Worm (Caenorhabditis elegans) whole organism, L2 larva: ENCODE data around the gene C06H5.8.

Experiments used
- F13H6.1 ChIP-seq: sonication (generic microtip); optimal IDR thresholded peaks from 2 replicates; lab custom pipeline; 2016; ENCODE audit warnings: missing genetic modification characterization, missing compliant biosample characterization
- R02D3.7 ChIP-seq: fragments of 150-350 bp; optimal IDR thresholded peaks from 2 replicates; lab custom pipeline; 2014; ENCODE audit warnings: missing biosample characterization, missing genetic modification characterization
- ZK546.5 ChIP-seq: sonication (generic microtip); optimal IDR thresholded peaks from 2 replicates; lab custom pipeline; 2017; ENCODE audit warnings: missing biosample characterization, missing genetic modification characterization
- alr-1 ChIP-seq: fragments of 150-350 bp; optimal IDR thresholded peaks from 2 replicates; lab custom pipeline; 2014; ENCODE audit warnings: missing biosample characterization, missing genetic modification characterization
- aly-2 ChIP-seq: fragments of 150-350 bp; optimal IDR thresholded peaks from 2 replicates; lab custom pipeline; 2014; ENCODE audit warnings: missing biosample characterization, missing genetic modification characterization
- ama-1 ChIP-seq: fragments of 150-350 bp; optimal IDR thresholded peaks from 2 replicates; lab custom pipeline; 2018; ENCODE audit warnings: inconsistent platforms
- blmp-1 ChIP-seq: sonication (generic microtip); optimal IDR thresholded peaks from 2 replicates; lab custom pipeline; 2017; ENCODE audit warnings: missing genetic modification characterization, mild to moderate bottlenecking, missing compliant biosample characterization, antibody characterized with exemption, moderate library complexity; ENCODE audit not compliant: insufficient read depth
- ceh-16 ChIP-seq: fragments of 150-350 bp; optimal IDR thresholded peaks from 2 replicates; lab custom pipeline; 2014; ENCODE audit warnings: missing biosample characterization, missing genetic modification characterization
- ceh-82 ChIP-seq: fragments of 150-350 bp; optimal IDR thresholded peaks from 2 replicates; lab custom pipeline; 2014; ENCODE audit warnings: missing biosample characterization, missing genetic modification characterization
- dmd-4 ChIP-seq: sonication (generic microtip); optimal IDR thresholded peaks from 2 replicates; lab custom pipeline; 2017; ENCODE audit warnings: missing biosample characterization, missing genetic modification characterization
- egl-27 ChIP-seq: sonication (generic microtip); optimal IDR thresholded peaks from 3 replicates; lab custom pipeline; 2017; ENCODE audit warnings: missing biosample characterization, missing genetic modification reagents, missing genetic modification characterization
- elt-3 ChIP-seq: sonication (generic microtip); optimal IDR thresholded peaks from 2 replicates; lab custom pipeline; 2017; ENCODE audit warnings: missing biosample characterization, missing genetic modification characterization
- lin-13 ChIP-seq: fragments of 150-350 bp; optimal IDR thresholded peaks from 2 replicates; lab custom pipeline; 2014; ENCODE audit warnings: missing biosample characterization, missing genetic modification reagents, missing genetic modification characterization
- lin-39 ChIP-seq: fragments of 150-350 bp; optimal IDR thresholded peaks from 2 replicates; lab custom pipeline; 2014; ENCODE audit warnings: missing biosample characterization, missing genetic modification reagents, missing genetic modification characterization
- lsy-2 ChIP-seq, 2 experiments: fragments of 150-350 bp in 1 of 2; sonication (generic microtip) in 1 of 2; optimal IDR thresholded peaks; 2 replicates each; lab custom pipeline; 2014 to 2017; ENCODE audit warnings: missing biosample characterization in 2 of 2, missing genetic modification characterization in 2 of 2
- mbf-1 ChIP-seq: sonication (generic microtip); optimal IDR thresholded peaks from 2 replicates; lab custom pipeline; 2017; ENCODE audit warnings: missing biosample characterization, missing genetic modification characterization
- mdl-1 ChIP-seq, 2 experiments: fragments of 150-350 bp in 1 of 2; sonication (generic microtip) in 1 of 2; optimal IDR thresholded peaks; 2 replicates each; lab custom pipeline; 2017; ENCODE audit warnings: missing biosample characterization in 2 of 2, missing genetic modification characterization in 2 of 2
- nhr-10 ChIP-seq: sonication (generic microtip); optimal IDR thresholded peaks from 2 replicates; lab custom pipeline; 2017; ENCODE audit warnings: missing biosample characterization, missing genetic modification characterization
- nhr-11 ChIP-seq: fragments of 150-350 bp; optimal IDR thresholded peaks from 2 replicates; lab custom pipeline; 2014; ENCODE audit warnings: missing biosample characterization, missing genetic modification characterization
- nhr-12 ChIP-seq: fragments of 150-350 bp; optimal IDR thresholded peaks from 2 replicates; lab custom pipeline; 2014; ENCODE audit warnings: missing biosample characterization, missing genetic modification characterization
- nhr-129 ChIP-seq: fragments of 150-350 bp; optimal IDR thresholded peaks from 2 replicates; lab custom pipeline; 2014; ENCODE audit warnings: missing biosample characterization, missing genetic modification characterization
- nhr-21 ChIP-seq: fragments of 150-350 bp; optimal IDR thresholded peaks from 2 replicates; lab custom pipeline; 2014; ENCODE audit warnings: missing biosample characterization, missing genetic modification characterization
- nhr-23 ChIP-seq: fragments of 150-350 bp; optimal IDR thresholded peaks from 2 replicates; lab custom pipeline; 2014; ENCODE audit warnings: missing biosample characterization, missing genetic modification reagents, missing genetic modification characterization
- nhr-6 ChIP-seq: fragments of 150-350 bp; optimal IDR thresholded peaks from 2 replicates; lab custom pipeline; 2014; ENCODE audit warnings: missing biosample characterization, missing genetic modification characterization
- nhr-77 ChIP-seq: fragments of 150-350 bp; optimal IDR thresholded peaks from 2 replicates; lab custom pipeline; 2014; ENCODE audit warnings: missing biosample characterization, missing genetic modification characterization
- sem-4 ChIP-seq: fragments of 150-350 bp; optimal IDR thresholded peaks from 2 replicates; lab custom pipeline; 2014; ENCODE audit warnings: missing biosample characterization, missing genetic modification reagents, missing genetic modification characterization
- skn-1 ChIP-seq: sonication (generic microtip); optimal IDR thresholded peaks from 2 replicates; lab custom pipeline; 2017; ENCODE audit warnings: missing biosample characterization, missing genetic modification characterization
- sma-3 ChIP-seq: sonication (generic microtip); optimal IDR thresholded peaks from 2 replicates; lab custom pipeline; 2016; ENCODE audit warnings: missing genetic modification reagents, missing genetic modification characterization, missing compliant biosample characterization
- snpc-4 ChIP-seq: fragments of 150-350 bp; optimal IDR thresholded peaks from 2 replicates; lab custom pipeline; 2014; ENCODE audit warnings: missing biosample characterization, missing genetic modification characterization
- unc-55 ChIP-seq: fragments of 150-350 bp; sonication (generic microtip); optimal IDR thresholded peaks from 3 replicates; lab custom pipeline; 2014; ENCODE audit warnings: missing biosample characterization, missing genetic modification reagents, missing genetic modification characterization
- unc-62 ChIP-seq: fragments of 150-350 bp; optimal IDR thresholded peaks from 2 replicates; lab custom pipeline; 2014; ENCODE audit warnings: missing biosample characterization, missing genetic modification reagents, missing genetic modification characterization
- ztf-11 ChIP-seq: sonication (generic microtip); optimal IDR thresholded peaks from 2 replicates; lab custom pipeline; 2017; ENCODE audit warnings: missing biosample characterization, missing genetic modification characterization
- ztf-4 ChIP-seq: fragments of 150-350 bp; optimal IDR thresholded peaks from 2 replicates; lab custom pipeline; 2014; ENCODE audit warnings: missing biosample characterization, missing genetic modification characterization

The C06H5.8 gene

ce11 chrV:17943877-17944472 lies 25.1 kb downstream of the C06H5.8 start:
- no peak for TF ChIP-seq ama-1 (lab: Kevin White, UChicago)
- TF ChIP-seq nhr-23 (tag; lab: Kevin White, UChicago), result no peak
- TF ChIP-seq nhr-11 (tag; lab: Kevin White, UChicago), result no peak
- no peak for TF ChIP-seq sma-3 (GFP tag; lab: Kevin White, UChicago)
- TF ChIP-seq nhr-129, result no peak
- TF ChIP-seq, all 48 proteins: peak for 0

ce11 chrV:17944849-17945452 lies 26.1 kb downstream of the C06H5.8 start:
- TF ChIP-seq ceh-16 (no peak), mbf-1 (tag; lab: Kevin White, UChicago) (no peak), unc-55 (GFP tag; lab: Kevin White, UChicago) (no peak), mdl-1 (tag; optimal IDR thresholded peaks at IDR 0.05; lab: Kevin White, UChicago) (no peak), R02D3.7 (tag; lab: Kevin White, UChicago) (no peak), lin-13 (no peak)

ce11 chrV:17945460-17945859 lies 26.6 kb downstream of the C06H5.8 start:
- TF ChIP-seq nhr-10 (tag; lab: Kevin White, UChicago) (no peak), unc-62 (GFP tag; lab: Kevin White, UChicago) (no peak), egl-27 (tag; lab: Kevin White, UChicago) (no peak), nhr-6 (no peak), ztf-4 (tag; lab: Kevin White, UChicago) (no peak), elt-3 (tag; lab: Kevin White, UChicago) (no peak), lin-39 (tag; lab: Kevin White, UChicago) (no peak), nhr-77 (tag; lab: Kevin White, UChicago) (no peak), ceh-16 (no peak), nhr-12 (tag; lab: Kevin White, UChicago) (no peak), R02D3.7 (tag; lab: Kevin White, UChicago) (no peak), aly-2 (tag; lab: Kevin White, UChicago) (no peak), nhr-21 (tag; lab: Kevin White, UChicago) (no peak), sem-4 (tag; lab: Kevin White, UChicago) (no peak)
- TF ChIP-seq, all 48 proteins: peak for 0

- TF ChIP-seq ama-1 (lab: Kevin White, UChicago) (no peak), snpc-4 (no peak), nhr-10 (tag; lab: Kevin White, UChicago) (no peak), unc-55 (GFP tag; lab: Kevin White, UChicago) (no peak), ceh-82 (tag; lab: Kevin White, UChicago) (no peak), ztf-11 (tag; lab: Kevin White, UChicago) (no peak), ZK546.5 (no peak), skn-1 (no peak), egl-27 (tag; lab: Kevin White, UChicago) (no peak), F13H6.1 (tag; lab: Kevin White, UChicago) (no peak), blmp-1 (tag; lab: Kevin White, UChicago) (no peak), aly-2 (tag; lab: Kevin White, UChicago) (no peak), sma-3 (GFP tag; lab: Kevin White, UChicago) (no peak), nhr-21 (tag; lab: Kevin White, UChicago) (no peak), dmd-4 (tag; lab: Kevin White, UChicago) (no peak), nhr-23 (tag; lab: Kevin White, UChicago) (no peak)
These were observed 28.4 kb downstream of the C06H5.8 start for ce11 chrV:17947266-17947665.

ce11 chrV:17948036-17948691 lies 29.3 kb downstream of the C06H5.8 start:
- TF ChIP-seq lin-13, result no peak
- no peak for TF ChIP-seq blmp-1 (tag; lab: Kevin White, UChicago)
- no peak for TF ChIP-seq lsy-2 (tag; optimal IDR thresholded peaks at IDR 0.05; lab: Kevin White, UChicago)
- no peak for TF ChIP-seq alr-1 (tag; lab: Kevin White, UChicago)
- no peak for TF ChIP-seq elt-3 (tag; lab: Kevin White, UChicago)
